Worm (Caenorhabditis elegans) whole organism, L1 larva: Measurements from ENCODE around the gene cnb-1.

Experiments
- C34B4.2 ChIP-seq: sonication (generic microtip); optimal IDR thresholded peaks from 2 replicates; lab custom pipeline; 2017; ENCODE audit warnings: mild to moderate bottlenecking, missing genetic modification characterization, missing compliant biosample characterization
- aha-1 ChIP-seq: fragments of 150-350 bp; optimal IDR thresholded peaks from 2 replicates; lab custom pipeline; 2014; ENCODE audit warnings: missing biosample characterization, missing genetic modification characterization
- alr-1 ChIP-seq: fragments of 200-800 bp; sonication (Bioruptor generic); optimal IDR thresholded peaks from 2 replicates; lab custom pipeline; 2018; ENCODE audit warnings: borderline replicate concordance, mild to moderate bottlenecking, missing genetic modification characterization, missing compliant biosample characterization
- ama-1 ChIP-seq: fragments of 150-350 bp; optimal IDR thresholded peaks from 2 replicates; lab custom pipeline; 2014
- ceh-63 ChIP-seq: fragments of 200-800 bp; sonication (Bioruptor generic); optimal IDR thresholded peaks from 2 replicates; lab custom pipeline; 2018; ENCODE audit warnings: mild to moderate bottlenecking, missing genetic modification characterization, missing compliant biosample characterization
- ceh-8 ChIP-seq: fragments of 200-800 bp; sonication (Bioruptor generic); optimal IDR thresholded peaks from 2 replicates; lab custom pipeline; 2018; ENCODE audit warnings: mild to moderate bottlenecking, missing genetic modification characterization, moderate library complexity, missing compliant biosample characterization
- ceh-82 ChIP-seq, 3 experiments: fragments of 150-350 bp in 1 of 3; sonication (generic microtip) in 2 of 3; optimal IDR thresholded peaks; 2 replicates each; lab custom pipeline; 2014 to 2017; ENCODE audit warnings: missing biosample characterization in 3 of 3, missing genetic modification characterization in 3 of 3
- ceh-88 ChIP-seq: fragments of 200-800 bp; sonication (Bioruptor generic); IDR thresholded peaks from 2 replicates; pipeline ENCODE4 v1.3.6; 2022; ENCODE audit warnings: missing genetic modification characterization, missing compliant biosample characterization
- ceh-90 ChIP-seq: sonication (generic microtip); optimal IDR thresholded peaks from 2 replicates; lab custom pipeline; 2016; ENCODE audit warnings: missing genetic modification characterization, missing compliant biosample characterization
- ces-1 ChIP-seq: fragments of 150-350 bp; optimal IDR thresholded peaks from 2 replicates; lab custom pipeline; 2014; ENCODE audit warnings: missing biosample characterization, missing genetic modification reagents, missing genetic modification characterization
- dpl-1 ChIP-seq, 3 experiments: fragments of 150-350 bp in 2 of 3; sonication (generic microtip) in 1 of 3; optimal IDR thresholded peaks; 2 replicates each; lab custom pipeline; 2014 to 2017; ENCODE audit warnings: missing biosample characterization in 3 of 3, missing genetic modification characterization in 3 of 3, missing genetic modification reagents in 3 of 3
- dsc-1 ChIP-seq: sonication (generic microtip); optimal IDR thresholded peaks from 2 replicates; lab custom pipeline; 2016; ENCODE audit warnings: mild to moderate bottlenecking, missing genetic modification characterization, missing compliant biosample characterization
- efl-1 ChIP-seq, 4 experiments: fragments of 150-350 bp; optimal IDR thresholded peaks in 3 of 4; peaks in 1 of 4; 1 replicate in 1 of 4; 2 replicates in 3 of 4; lab custom pipeline; 2014; ENCODE audit warnings: missing biosample characterization in 2 of 4, missing genetic modification characterization in 2 of 4, missing genetic modification reagents in 2 of 4
- elt-3 ChIP-seq, 6 experiments: fragments of 150-350 bp in 1 of 6; sonication (generic microtip); optimal IDR thresholded peaks; 2 replicates each; lab custom pipeline; 2017 to 2018; ENCODE audit warnings: missing biosample characterization in 6 of 6, missing genetic modification characterization in 6 of 6, inconsistent platforms in 1 of 6
- fkh-10 ChIP-seq: sonication (generic microtip); optimal IDR thresholded peaks from 2 replicates; lab custom pipeline; 2017; ENCODE audit warnings: missing biosample characterization, missing genetic modification reagents, missing genetic modification characterization
- hlh-4 ChIP-seq: sonication (generic microtip); optimal IDR thresholded peaks from 2 replicates; lab custom pipeline; 2016; ENCODE audit warnings: mild to moderate bottlenecking, missing genetic modification characterization, missing compliant biosample characterization
- irx-1 ChIP-seq: sonication (generic microtip); optimal IDR thresholded peaks from 2 replicates; lab custom pipeline; 2016; ENCODE audit warnings: missing genetic modification characterization, missing compliant biosample characterization
- isw-1 ChIP-seq: fragments of 200-800 bp; sonication (Bioruptor generic); IDR thresholded peaks from 2 replicates; pipeline ENCODE4 v1.3.6; 2022; ENCODE audit warnings: missing genetic modification characterization, missing compliant biosample characterization
- jun-1 ChIP-seq: fragments of 150-350 bp; optimal IDR thresholded peaks from 2 replicates; lab custom pipeline; 2014; ENCODE audit warnings: missing biosample characterization, missing genetic modification reagents, missing genetic modification characterization
- lin-14 ChIP-seq: fragments of 200-800 bp; sonication (Bioruptor generic); optimal IDR thresholded peaks from 2 replicates; lab custom pipeline; 2018; ENCODE audit warnings: mild to moderate bottlenecking, missing genetic modification characterization, moderate library complexity, missing compliant biosample characterization
- lin-15B ChIP-seq: fragments of 150-350 bp; sonication (generic microtip); optimal IDR thresholded peaks from 3 replicates; lab custom pipeline; 2014; ENCODE audit warnings: missing biosample characterization, missing genetic modification characterization
- lin-39 ChIP-seq: fragments of 150-350 bp; optimal IDR thresholded peaks from 2 replicates; lab custom pipeline; 2014; ENCODE audit warnings: missing biosample characterization, missing genetic modification reagents, missing genetic modification characterization
- lir-3 ChIP-seq: sonication (generic microtip); optimal IDR thresholded peaks from 2 replicates; lab custom pipeline; 2016; ENCODE audit warnings: mild to moderate bottlenecking, missing genetic modification characterization, moderate library complexity, missing compliant biosample characterization; ENCODE audit not compliant: poor library complexity
- lsy-2 ChIP-seq, 2 experiments: fragments of 150-350 bp; optimal IDR thresholded peaks; 2 replicates each; lab custom pipeline; 2014; ENCODE audit warnings: missing biosample characterization in 2 of 2, missing genetic modification characterization in 2 of 2
- mab-9 ChIP-seq: fragments of 200-800 bp; sonication (Bioruptor generic); IDR thresholded peaks from 2 replicates; pipeline ENCODE4 v1.3.6; 2022; ENCODE audit warnings: missing genetic modification reagents, missing genetic modification characterization, missing compliant biosample characterization
- nhr-12 ChIP-seq: sonication (generic microtip); optimal IDR thresholded peaks from 2 replicates; lab custom pipeline; 2017; ENCODE audit warnings: missing biosample characterization, missing genetic modification characterization
- nhr-237 ChIP-seq: fragments of 150-350 bp; optimal IDR thresholded peaks from 2 replicates; lab custom pipeline; 2014; ENCODE audit warnings: missing biosample characterization, missing genetic modification characterization
- nhr-76 ChIP-seq: sonication (generic microtip); optimal IDR thresholded peaks from 2 replicates; lab custom pipeline; 2017; ENCODE audit warnings: missing biosample characterization, missing genetic modification characterization
- nhr-77 ChIP-seq: fragments of 150-350 bp; optimal IDR thresholded peaks from 2 replicates; lab custom pipeline; 2014; ENCODE audit warnings: missing biosample characterization, missing genetic modification characterization
- rnt-1 ChIP-seq: sonication (generic microtip); optimal IDR thresholded peaks from 2 replicates; lab custom pipeline; 2016; ENCODE audit warnings: mild to moderate bottlenecking, missing genetic modification characterization, moderate library complexity, missing compliant biosample characterization
- sox-4 ChIP-seq: sonication (generic microtip); optimal IDR thresholded peaks from 2 replicates; lab custom pipeline; 2016; ENCODE audit warnings: missing genetic modification characterization, missing compliant biosample characterization
- sup-37 ChIP-seq: fragments of 200-800 bp; sonication (Bioruptor generic); optimal IDR thresholded peaks from 2 replicates; lab custom pipeline; 2018; ENCODE audit warnings: mild to moderate bottlenecking, missing genetic modification characterization, missing compliant biosample characterization
- tlp-1 ChIP-seq: fragments of 150-350 bp; optimal IDR thresholded peaks from 2 replicates; lab custom pipeline; 2014; ENCODE audit warnings: missing biosample characterization, missing genetic modification characterization
- unc-30 ChIP-seq: sonication (generic microtip); optimal IDR thresholded peaks from 2 replicates; lab custom pipeline; 2017; ENCODE audit warnings: missing biosample characterization, missing genetic modification characterization
- unc-86 ChIP-seq: sonication (generic microtip); optimal IDR thresholded peaks from 2 replicates; lab custom pipeline; 2016; ENCODE audit warnings: missing genetic modification characterization, missing compliant biosample characterization
- vab-15 ChIP-seq: sonication (generic microtip); optimal IDR thresholded peaks from 2 replicates; lab custom pipeline; 2017; ENCODE audit warnings: missing genotype, mild to moderate bottlenecking, missing genetic modification characterization, missing compliant biosample characterization
- zag-1 ChIP-seq: fragments of 150-350 bp; optimal IDR thresholded peaks from 2 replicates; lab custom pipeline; 2014; ENCODE audit warnings: missing biosample characterization, missing genetic modification characterization
- zip-4 ChIP-seq: fragments of 200-800 bp; sonication (Bioruptor generic); optimal IDR thresholded peaks from 2 replicates; lab custom pipeline; 2018; ENCODE audit warnings: mild to moderate bottlenecking, missing genetic modification characterization, moderate library complexity, missing compliant biosample characterization

cnb-1 gene

DNA sequence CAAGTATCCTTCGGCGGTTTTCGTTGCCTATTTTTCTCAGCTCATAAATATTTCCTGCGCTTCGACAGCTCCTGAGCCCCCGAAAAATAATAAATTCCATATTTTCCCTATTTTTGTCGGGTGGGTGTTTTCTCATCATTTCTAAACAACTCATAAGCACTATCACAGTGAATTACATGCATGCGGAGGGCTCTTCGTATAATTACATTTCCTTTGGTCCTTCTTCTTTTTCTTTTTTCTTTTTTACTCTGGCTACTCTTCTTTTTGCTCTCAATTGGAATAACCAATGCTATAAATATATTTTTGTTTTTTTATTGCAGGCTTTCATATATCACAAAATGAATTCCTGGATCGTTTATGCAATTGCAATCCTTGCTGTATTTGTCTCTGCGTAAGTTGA lies 33.6 kb upstream of the cnb-1 start, which contains the start of gene T02E9.5:
TSS of gene T02E9.5 (plus strand) at position 321 of the 400 bp plus-strand sequence.
- peak; percentile 66 for TF ChIP-seq lin-14 (GFP tag; lab: Kevin White, UChicago)
- TF ChIP-seq nhr-76 (tag; lab: Kevin White, UChicago): no peak
- TF ChIP-seq ceh-88 (GFP tag; lab: Robert Waterston, UW): no peak
- TF ChIP-seq sox-4 (tag; lab: Kevin White, UChicago): no peak
- TF ChIP-seq ceh-82 (tag; optimal IDR thresholded peaks at IDR 0.05; lab: Kevin White, UChicago): no peak
- no peak for TF ChIP-seq aha-1 (tag; lab: Kevin White, UChicago)
- no peak for TF ChIP-seq C34B4.2 (tag; lab: Kevin White, UChicago)
- no peak for TF ChIP-seq jun-1 (tag; lab: Kevin White, UChicago)
- no peak for TF ChIP-seq ceh-8 (GFP tag; lab: Kevin White, UChicago)
- TF ChIP-seq mab-9 (GFP tag; lab: Robert Waterston, UW): no peak
- TF ChIP-seq ces-1 (GFP tag; lab: Kevin White, UChicago): peak; percentile 8
- TF ChIP-seq ama-1 (lab: Kevin White, UChicago): no peak
- TF ChIP-seq unc-86 (tag; lab: Kevin White, UChicago): peak; percentile 31
- peak in 1 of 2 experiments; percentile 2 for TF ChIP-seq lsy-2 (tag; optimal IDR thresholded peaks at IDR 0.05; lab: Kevin White, UChicago)

DNA sequence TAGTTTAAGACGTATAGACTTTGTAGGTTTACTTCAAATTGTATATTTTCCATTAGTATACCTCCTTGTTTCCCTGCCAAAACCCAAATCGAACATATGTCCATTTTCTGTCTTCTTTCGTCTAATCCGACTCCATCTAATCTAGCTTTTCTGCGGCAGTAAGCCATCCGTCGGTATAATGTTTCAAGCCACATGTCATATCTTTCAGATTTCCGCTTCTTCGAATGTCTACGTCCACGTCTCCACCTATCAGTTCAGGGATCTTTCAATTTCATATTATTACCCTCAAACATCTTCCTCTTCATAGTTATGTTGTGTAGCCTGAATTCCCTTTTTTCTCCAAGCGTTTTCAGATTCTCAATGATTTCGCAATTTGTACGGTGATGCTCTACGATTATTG lies 31.4 kb upstream of the cnb-1 start:
- TF ChIP-seq dpl-1 (GFP tag; optimal IDR thresholded peaks at IDR 0.05; lab: Kevin White, UChicago) (no peak), ceh-8 (GFP tag; lab: Kevin White, UChicago) (no peak), efl-1 (optimal IDR thresholded peaks at IDR 0.05; lab: Kevin White, UChicago) (no peak), efl-1 (GFP tag; optimal IDR thresholded peaks at IDR 0.05 in 1 of 2; lab: Kevin White, UChicago) (no peak), elt-3 (tag; optimal IDR thresholded peaks at IDR 0.05; lab: Kevin White, UChicago) (no peak), aha-1 (tag; lab: Kevin White, UChicago) (no peak), hlh-4 (tag; lab: Kevin White, UChicago) (no peak)

DNA sequence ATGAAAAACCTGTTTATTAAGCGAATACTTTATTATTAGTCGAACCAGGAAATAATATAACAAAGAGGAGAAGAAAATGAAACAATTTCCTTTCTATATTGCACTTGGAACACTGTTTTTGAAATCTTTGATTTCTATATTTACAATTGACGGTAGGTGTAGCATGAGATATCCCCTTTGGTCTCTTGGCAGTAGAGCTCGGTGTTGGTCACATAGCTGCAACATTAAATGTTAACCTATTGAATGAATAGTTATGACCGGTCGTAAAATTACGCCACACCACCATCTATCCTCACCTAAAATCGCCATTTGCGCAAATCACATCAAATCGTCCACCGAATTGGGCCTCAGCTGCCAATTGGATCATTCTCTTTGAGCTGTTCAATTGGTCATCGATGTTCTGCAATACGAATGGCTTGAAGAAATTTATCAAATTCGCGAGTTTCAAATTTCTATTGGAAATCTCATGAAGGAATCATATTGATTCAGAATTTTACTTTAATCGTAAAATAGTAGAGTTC lies 30.7 kb upstream of the cnb-1 start:
- TF ChIP-seq isw-1 (GFP tag; lab: Robert Waterston, UW) (no peak), efl-1 (optimal IDR thresholded peaks at IDR 0.05; lab: Kevin White, UChicago) (no peak), efl-1 (GFP tag; optimal IDR thresholded peaks at IDR 0.05 in 1 of 2; lab: Kevin White, UChicago) (peak in 1 of 2 experiments; percentile 9), ama-1 (lab: Kevin White, UChicago) (no peak), ceh-63 (GFP tag; lab: Kevin White, UChicago) (no peak)
- TF ChIP-seq, all 84 proteins: peak for 1

DNA sequence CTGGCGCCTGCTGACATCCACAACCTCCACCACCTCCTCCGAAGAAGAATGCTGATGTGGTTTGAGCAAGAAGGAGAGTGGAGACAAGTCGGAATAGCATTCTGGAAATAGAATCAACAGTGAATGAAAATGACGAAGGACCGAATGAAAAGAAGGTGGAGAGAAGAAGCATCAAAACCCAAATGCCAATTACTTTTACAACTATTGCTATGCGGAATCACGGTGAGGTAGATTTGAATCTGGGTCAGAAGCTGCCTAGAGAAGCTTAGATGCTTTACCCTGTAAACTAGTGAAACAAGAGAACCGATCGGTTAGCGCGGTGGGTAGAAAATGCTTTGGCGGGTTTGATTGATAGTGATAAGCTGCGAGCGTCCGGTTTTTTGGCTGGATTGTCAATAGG lies 28.6 kb upstream of the cnb-1 start, which contains the start of gene grl-7:
TSS of gene grl-7 (minus strand) at position 101 of the 400 bp plus-strand sequence.
- TF ChIP-seq zip-4 (no peak), unc-86 (tag; lab: Kevin White, UChicago) (no peak), rnt-1 (tag; lab: Kevin White, UChicago) (no peak), tlp-1 (tag; lab: Kevin White, UChicago) (no peak), nhr-77 (tag; lab: Kevin White, UChicago) (no peak), efl-1 (optimal IDR thresholded peaks at IDR 0.05; lab: Kevin White, UChicago) (no peak), efl-1 (GFP tag; optimal IDR thresholded peaks at IDR 0.05 in 1 of 2; lab: Kevin White, UChicago) (peak in 1 of 2 experiments; percentile 33), unc-30 (tag; lab: Kevin White, UChicago) (no peak)
- TF ChIP-seq, all 84 proteins: peak for 1

DNA sequence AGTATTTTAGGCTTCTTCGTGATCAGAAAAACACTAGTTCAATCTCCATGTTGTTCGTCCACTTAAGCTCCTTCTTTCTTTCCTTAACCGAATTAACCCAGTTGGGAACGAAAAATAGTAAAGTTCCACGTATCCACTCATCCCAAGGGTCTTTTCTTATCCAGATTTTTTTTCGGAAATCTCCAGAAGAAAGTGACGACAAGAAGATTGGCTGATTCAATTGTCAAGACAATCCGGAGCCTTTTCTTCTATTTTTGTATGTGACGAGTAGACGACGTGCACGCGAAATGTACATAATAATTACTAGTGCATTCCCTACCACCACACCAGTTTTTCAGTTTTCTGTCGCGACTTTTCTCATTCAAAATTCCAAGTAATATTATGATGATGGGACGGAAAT lies 24.3 kb upstream of the cnb-1 start:
- no peak for TF ChIP-seq dsc-1
- peak; percentile 19 for TF ChIP-seq fkh-10 (GFP tag; lab: Kevin White, UChicago)
- peak; percentile 47 for TF ChIP-seq lin-14 (GFP tag; lab: Kevin White, UChicago)

DNA sequence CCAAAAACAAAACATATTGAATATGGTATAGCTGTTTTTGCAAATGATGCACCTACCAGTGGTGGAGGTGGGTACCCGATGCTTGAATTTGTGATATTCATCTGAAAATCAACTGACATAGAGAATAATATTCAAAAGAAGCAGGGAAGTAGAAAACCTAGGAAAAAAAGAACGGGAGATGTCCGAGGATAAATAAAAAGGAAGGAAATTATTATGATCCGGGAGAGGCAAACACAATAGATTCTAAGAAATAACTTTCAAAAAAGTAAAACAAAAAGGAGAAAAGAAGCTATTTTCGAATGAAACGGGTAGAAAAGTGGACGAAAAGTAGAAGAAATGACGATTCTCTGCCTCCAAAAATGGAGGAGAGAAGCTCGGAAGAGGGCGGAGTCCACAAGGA lies 22.6 kb upstream of the cnb-1 start, which contains the start of gene npr-25:
TSS of gene npr-25 (minus strand) at position 101 of the 400 bp plus-strand sequence.
- no peak for TF ChIP-seq unc-86 (tag; lab: Kevin White, UChicago)
- TF ChIP-seq lir-3 (tag; lab: Kevin White, UChicago): no peak
- no peak for TF ChIP-seq elt-3 (tag; optimal IDR thresholded peaks at IDR 0.05; lab: Kevin White, UChicago)
- no peak for TF ChIP-seq nhr-12 (tag; lab: Kevin White, UChicago)
- TF ChIP-seq ceh-90 (tag; lab: Kevin White, UChicago): no peak
- no peak for TF ChIP-seq lin-15B (tag; lab: Kevin White, UChicago)
- no peak for TF ChIP-seq sup-37 (GFP tag; lab: Kevin White, UChicago)
- TF ChIP-seq lsy-2 (tag; optimal IDR thresholded peaks at IDR 0.05; lab: Kevin White, UChicago): no peak
- no peak for TF ChIP-seq lin-39
- no peak for TF ChIP-seq nhr-77 (tag; lab: Kevin White, UChicago)
- no peak for TF ChIP-seq ceh-63 (GFP tag; lab: Kevin White, UChicago)
- no peak for TF ChIP-seq lin-14 (GFP tag; lab: Kevin White, UChicago)
- no peak for TF ChIP-seq nhr-237 (tag; lab: Kevin White, UChicago)
- TF ChIP-seq alr-1 (tag; lab: Kevin White, UChicago): no peak
- no peak for TF ChIP-seq zag-1 (tag; lab: Kevin White, UChicago)
- TF ChIP-seq irx-1 (tag; lab: Kevin White, UChicago): no peak
- TF ChIP-seq vab-15 (tag; lab: Kevin White, UChicago): no peak
